Fruit fly (Drosophila melanogaster): ENCODE data around the gene CG14355.

CG14355 gene

DNA sequence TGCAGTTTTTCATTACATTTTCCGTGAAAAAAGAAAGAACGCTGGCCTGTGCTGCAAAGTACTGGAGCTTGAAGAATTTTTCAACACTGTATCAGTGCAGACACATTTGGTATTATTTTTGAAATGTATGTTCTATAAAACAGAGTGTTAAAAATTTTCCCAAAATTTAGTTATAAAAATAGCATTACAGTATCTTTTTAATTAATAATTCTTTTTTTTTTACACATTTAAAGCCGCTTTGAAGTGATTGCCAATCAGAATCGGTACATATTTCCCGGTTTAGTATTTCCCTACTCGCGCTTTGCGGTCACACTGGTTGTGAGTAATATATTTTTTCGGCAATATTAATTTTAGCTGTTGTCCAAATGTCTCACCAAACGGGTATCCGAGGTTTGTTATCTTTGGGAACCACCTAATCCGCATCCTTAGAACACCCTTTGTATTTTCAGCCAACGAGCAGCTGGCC, 29.4 kb downstream of the CG14355 start, which contains the start of the genes Abi and twf (continued):
- no peak for TF ChIP-seq CG6813 (GFP tag; optimal IDR thresholded peaks at IDR 0.05)
- TF ChIP-seq B-H2 (GFP tag; optimal IDR thresholded peaks at IDR 0.05) = peak; percentile 72
- peak; percentile 71 for TF ChIP-seq Ptx1 (GFP tag; IDR thresholded peaks at IDR 0.05)
- TF ChIP-seq tap (tag; optimal IDR thresholded peaks at IDR 0.05) = peak; percentile 13
- no peak for TF ChIP-seq CG15479 (GFP tag; optimal IDR thresholded peaks at IDR 0.05)
- no peak for TF ChIP-seq CG10321 (GFP tag; IDR thresholded peaks at IDR 0.05)
- TF ChIP-seq unc-4 (GFP tag; IDR thresholded peaks at IDR 0.05; ENCODE audit: partially characterized antibody) = no peak
- peak; percentile 71 for TF ChIP-seq chn (GFP tag; optimal IDR thresholded peaks at IDR 0.05)
- no peak for TF ChIP-seq Ravus (GFP tag; IDR thresholded peaks at IDR 0.05)
- TF ChIP-seq dan (GFP tag; IDR thresholded peaks at IDR 0.05) = no peak
- peak; percentile 42; the same call in 1 of the 2 replicates for TF ChIP-seq Taf1 (GFP tag; IDR thresholded peaks at IDR 0.05)
- TF ChIP-seq scrt (GFP tag; optimal IDR thresholded peaks at IDR 0.05) = peak; percentile 31
- TF ChIP-seq dmrt11E (tag; optimal IDR thresholded peaks at IDR 0.05) = peak; percentile 65
- peak; percentile 80 for TF ChIP-seq CG4424 (GFP tag; optimal IDR thresholded peaks at IDR 0.05)
- no peak for TF ChIP-seq Bgb (GFP tag; IDR thresholded peaks at IDR 0.05; ENCODE audit: partially characterized antibody)
- no peak for TF ChIP-seq so (GFP tag; IDR thresholded peaks at IDR 0.05)
- TF ChIP-seq Oli (tag; optimal IDR thresholded peaks at IDR 0.05) = peak; percentile 47
- TF ChIP-seq bsh (GFP tag; optimal IDR thresholded peaks at IDR 0.05) = peak in 1 of 2 experiments; percentile 62
- TF ChIP-seq Meics (GFP tag; optimal IDR thresholded peaks at IDR 0.05) = peak; percentile 60
- peak; percentile 40; the same call in 1 of the 3 replicates for TF ChIP-seq CG14050 (GFP tag; IDR thresholded peaks at IDR 0.05)
- TF ChIP-seq CG4730 (GFP tag; IDR thresholded peaks at IDR 0.05) = no peak
- peak; percentile 62 for TF ChIP-seq CG17385 (GFP tag; optimal IDR thresholded peaks at IDR 0.05)
- no peak for TF ChIP-seq D (optimal IDR thresholded peaks at IDR 0.05)
- peak; percentile 34 for TF ChIP-seq D (GFP tag; optimal IDR thresholded peaks at IDR 0.05)
- TF ChIP-seq Poxn (GFP tag; IDR thresholded peaks at IDR 0.05) = no peak
- peak; percentile 97 for TF ChIP-seq CG10267 (tag; optimal IDR thresholded peaks at IDR 0.05)
- TF ChIP-seq CG17568 (GFP tag; optimal IDR thresholded peaks at IDR 0.05) = peak; percentile 2
- TF ChIP-seq ase (GFP tag; IDR thresholded peaks at IDR 0.05) = no peak
- TF ChIP-seq yki (optimal IDR thresholded peaks at IDR 0.05) = no peak
- no peak for TF ChIP-seq knrl (GFP tag; IDR thresholded peaks at IDR 0.05; ENCODE audit: partially characterized antibody)
- peak; percentile 45 for TF ChIP-seq pum (GFP tag; optimal IDR thresholded peaks at IDR 0.05)
- 0 out of 3 replicates have a peak, but pooled peaks have one; percentile 10 for TF ChIP-seq CG34224 (GFP tag; IDR thresholded peaks at IDR 0.05; ENCODE audit: partially characterized antibody)
- TF ChIP-seq CG13287 (GFP tag; IDR thresholded peaks at IDR 0.05; ENCODE audit: partially characterized antibody) = peak; percentile 45; the same call in 1 of the 2 replicates
- TF ChIP-seq CG8388 (GFP tag; optimal IDR thresholded peaks at IDR 0.05) = peak; percentile 60
- TF ChIP-seq Lhr (GFP tag; optimal IDR thresholded peaks at IDR 0.05) = peak; percentile 42
- no peak for TF ChIP-seq Nf-YC (tag; optimal IDR thresholded peaks at IDR 0.05)
- no peak for TF ChIP-seq CTCF (GFP tag; optimal IDR thresholded peaks at IDR 0.05)
- peak; percentile 67 for TF ChIP-seq CG13424 (tag; optimal IDR thresholded peaks at IDR 0.05)
- TF ChIP-seq peb (GFP tag; IDR thresholded peaks at IDR 0.05) = 0 out of 2 replicates have a peak, but pooled peaks have one; percentile 18
- TF ChIP-seq chinmo (GFP tag; IDR thresholded peaks at IDR 0.05; ENCODE audit: partially characterized antibody) = no peak
- TF ChIP-seq luna (GFP tag; optimal IDR thresholded peaks at IDR 0.05) = no peak
- no peak for TF ChIP-seq usp (GFP tag; optimal IDR thresholded peaks at IDR 0.05)
- TF ChIP-seq CG1603 (tag; optimal IDR thresholded peaks at IDR 0.05) = no peak
- TF ChIP-seq eve (GFP tag; optimal IDR thresholded peaks at IDR 0.05) = no peak
- TF ChIP-seq D19B (GFP tag; optimal IDR thresholded peaks at IDR 0.05) = no peak
- no peak for TF ChIP-seq CG42726 (GFP tag; IDR thresholded peaks at IDR 0.05; ENCODE audit: partially characterized antibody)
- no peak for TF ChIP-seq CG2889 (GFP tag; IDR thresholded peaks at IDR 0.05)
- TF ChIP-seq cato (GFP tag; optimal IDR thresholded peaks at IDR 0.05; ENCODE audit: borderline replicate concordance) = peak; percentile 46
- TF ChIP-seq hkb (optimal IDR thresholded peaks at IDR 0.05) = peak; percentile 76
- TF ChIP-seq hkb (GFP tag; IDR thresholded peaks at IDR 0.05) = peak; percentile 63
- no peak for TF ChIP-seq prd (optimal IDR thresholded peaks at IDR 0.05)
- TF ChIP-seq prd (GFP tag; IDR thresholded peaks at IDR 0.05) = peak; percentile 76

Measured in whole organism, embryonic.